Fruit fly (Drosophila melanogaster) whole organism, embryonic: ENCODE measurements around the gene CG31957.

Experiments
- Aef1 ChIP-seq: fragments of 200-800 bp; sonication (Bioruptor generic); IDR thresholded peaks from 3 replicates; pipeline ENCODE4 v1.3.6; 2022; ENCODE audit warnings: missing biosample characterization, missing genetic modification characterization
- Atf-2 ChIP-seq: fragments of 200-800 bp; sonication (Bioruptor generic); optimal IDR thresholded peaks from 2 replicates; lab custom pipeline; 2016; ENCODE audit warnings: missing biosample characterization, missing genetic modification characterization
- Atf6 ChIP-seq: fragments of 200-800 bp; sonication (Bioruptor generic); IDR thresholded peaks from 2 replicates; pipeline ENCODE4 v1.3.6; 2022; ENCODE audit warnings: missing biosample characterization, missing genetic modification characterization
- Awh ChIP-seq: fragments of 200-800 bp; sonication (Bioruptor generic); IDR thresholded peaks from 2 replicates; pipeline ENCODE4, ENCODE4 v1.3.6; 2022; ENCODE audit warnings: missing biosample characterization, missing genetic modification characterization
- BtbVII ChIP-seq: fragments of 200-800 bp; sonication (Bioruptor generic); optimal IDR thresholded peaks from 3 replicates; lab custom pipeline; 2017; ENCODE audit warnings: missing biosample characterization, mild to moderate bottlenecking, missing genetic modification characterization
- CG10979 ChIP-seq: fragments of 200-800 bp; sonication (Bioruptor generic); optimal IDR thresholded peaks from 2 replicates; lab custom pipeline; 2018; ENCODE audit warnings: missing biosample characterization, mild to moderate bottlenecking, missing genetic modification characterization, moderate library complexity
- CG12236 ChIP-seq: fragments of 200-800 bp; sonication (Bioruptor generic); optimal IDR thresholded peaks from 2 replicates; lab custom pipeline; 2016; ENCODE audit warnings: missing biosample characterization, missing genetic modification characterization
- CG14710 ChIP-seq: fragments of 200-800 bp; sonication (Bioruptor generic); optimal IDR thresholded peaks from 3 replicates; lab custom pipeline; 2019; ENCODE audit warnings: missing biosample characterization, mild to moderate bottlenecking, missing genetic modification characterization, moderate library complexity
- CG1529 ChIP-seq: fragments of 200-800 bp; sonication (Bioruptor generic); optimal IDR thresholded peaks from 3 replicates; lab custom pipeline; 2018; ENCODE audit warnings: missing biosample characterization, missing genetic modification characterization
- CG15514 ChIP-seq: fragments of 200-800 bp; sonication (Bioruptor generic); optimal IDR thresholded peaks from 3 replicates; lab custom pipeline; 2017; ENCODE audit warnings: missing biosample characterization, missing genetic modification characterization, mild to moderate bottlenecking, moderate library complexity, missing genetic modification reagents
- CG15696 ChIP-seq: fragments of 200-800 bp; sonication (Bioruptor generic); optimal IDR thresholded peaks from 2 replicates; lab custom pipeline; 2019; ENCODE audit warnings: missing biosample characterization, mild to moderate bottlenecking, missing genetic modification characterization, moderate library complexity
- CG17361 ChIP-seq: fragments of 200-800 bp; sonication (Bioruptor generic); IDR thresholded peaks from 3 replicates; pipeline ENCODE4 v1.3.6; 2022; ENCODE audit warnings: missing biosample characterization, missing genetic modification characterization
- CG18011 ChIP-seq: fragments of 200-800 bp; sonication (Bioruptor generic); optimal IDR thresholded peaks from 2 replicates; lab custom pipeline; 2017; ENCODE audit warnings: missing biosample characterization, missing genetic modification characterization, mild to moderate bottlenecking, moderate library complexity, missing genotype
- CG31224 ChIP-seq: fragments of 200-800 bp; sonication (Bioruptor generic); IDR thresholded peaks from 2 replicates; pipeline ENCODE4 v1.3.6; 2022; ENCODE audit warnings: missing biosample characterization, missing genetic modification characterization
- CG31365 ChIP-seq: fragments of 200-800 bp; sonication (Bioruptor generic); optimal IDR thresholded peaks from 2 replicates; lab custom pipeline; 2018; ENCODE audit warnings: missing biosample characterization, mild to moderate bottlenecking, missing genetic modification characterization
- CG34422 ChIP-seq: fragments of 200-800 bp; sonication (Bioruptor generic); IDR thresholded peaks from 3 replicates; pipeline ENCODE4 v1.3.6; 2022; ENCODE audit warnings: missing biosample characterization, missing genetic modification characterization
- CG4282 ChIP-seq: fragments of 200-800 bp; sonication (Bioruptor generic); optimal IDR thresholded peaks from 2 replicates; lab custom pipeline; 2016; ENCODE audit warnings: missing biosample characterization, missing genetic modification characterization
- CG7839 ChIP-seq: fragments of 200-800 bp; sonication (Bioruptor generic); optimal IDR thresholded peaks from 3 replicates; lab custom pipeline; 2018; ENCODE audit warnings: missing biosample characterization, mild to moderate bottlenecking, missing genetic modification characterization, moderate library complexity
- CG8359 ChIP-seq: fragments of 200-800 bp; sonication (Bioruptor generic); optimal IDR thresholded peaks from 2 replicates; lab custom pipeline; 2017; ENCODE audit warnings: missing biosample characterization, mild to moderate bottlenecking, missing genetic modification characterization, borderline replicate concordance
- CG9727 ChIP-seq: fragments of 200-800 bp; sonication (Bioruptor generic); optimal IDR thresholded peaks from 3 replicates; lab custom pipeline; 2017; ENCODE audit warnings: missing biosample characterization, mild to moderate bottlenecking, missing genetic modification characterization
- HLH4C ChIP-seq: fragments of 200-800 bp; sonication (Bioruptor generic); IDR thresholded peaks from 3 replicates; pipeline ENCODE4 v1.3.6; 2022; ENCODE audit warnings: missing biosample characterization, missing genetic modification characterization; ENCODE audit not compliant: partially characterized antibody
- Hr78 ChIP-seq, 2 experiments: fragments of 200-800 bp in 1 of 2; fragments of >200 bp in 1 of 2; sonication (Bioruptor generic) in 1 of 2; optimal IDR thresholded peaks; 2 replicates each; lab custom pipeline; 2017 to 2019; ENCODE audit warnings: missing biosample characterization in 2 of 2, missing genetic modification characterization in 2 of 2, mild to moderate bottlenecking in 1 of 2, moderate library complexity in 1 of 2
- Lim3 ChIP-seq: fragments of 200-800 bp; sonication (Bioruptor generic); IDR thresholded peaks from 2 replicates; pipeline ENCODE4 v1.3.6; 2022; ENCODE audit warnings: missing biosample characterization, missing genetic modification characterization
- Mes4 ChIP-seq: fragments of 200-800 bp; sonication (Bioruptor generic); optimal IDR thresholded peaks from 2 replicates; lab custom pipeline; 2016; ENCODE audit warnings: missing biosample characterization, missing genetic modification characterization
- Mrtf ChIP-seq: fragments of 200-800 bp; sonication (Bioruptor generic); IDR thresholded peaks from 3 replicates; pipeline ENCODE4 v1.3.6; 2022; ENCODE audit warnings: missing biosample characterization, missing genetic modification characterization
- Sox102F ChIP-seq: fragments of 200-800 bp; sonication (Bioruptor generic); optimal IDR thresholded peaks from 2 replicates; lab custom pipeline; 2018; ENCODE audit warnings: missing biosample characterization, mild to moderate bottlenecking, missing genetic modification characterization, moderate library complexity
- abd-A ChIP-seq: fragments of 200-800 bp; sonication (Bioruptor generic); optimal IDR thresholded peaks from 3 replicates; lab custom pipeline; 2019; ENCODE audit warnings: missing biosample characterization, mild to moderate bottlenecking, missing genetic modification characterization, moderate library complexity
- ato ChIP-seq: fragments of 200-800 bp; sonication (Bioruptor generic); IDR thresholded peaks from 2 replicates; pipeline ENCODE4 v1.3.6; 2022; ENCODE audit warnings: missing biosample characterization, missing genetic modification characterization; ENCODE audit not compliant: partially characterized antibody
- bbx ChIP-seq: fragments of 200-800 bp; sonication (Bioruptor generic); IDR thresholded peaks from 2 replicates; pipeline ENCODE4 v1.3.6; 2022; ENCODE audit warnings: missing biosample characterization, missing genetic modification characterization; ENCODE audit not compliant: partially characterized antibody
- bsh ChIP-seq, 2 experiments: fragments of 200-800 bp; sonication (Bioruptor generic); optimal IDR thresholded peaks; 2 replicates each; lab custom pipeline; 2017 to 2018; ENCODE audit warnings: mild to moderate bottlenecking in 2 of 2, missing biosample characterization in 2 of 2, missing genetic modification characterization in 2 of 2, moderate library complexity in 1 of 2
- cad ChIP-seq: fragments of >200 bp; optimal IDR thresholded peaks from 2 replicates; lab custom pipeline; 2017; ENCODE audit warnings: missing biosample characterization, missing genetic modification characterization
- chm ChIP-seq: fragments of 200-800 bp; sonication (Bioruptor generic); IDR thresholded peaks from 2 replicates; pipeline ENCODE4 v1.3.6; 2022; ENCODE audit warnings: missing biosample characterization, missing genetic modification characterization
- chn ChIP-seq: fragments of 200-800 bp; sonication (Bioruptor generic); optimal IDR thresholded peaks from 2 replicates; lab custom pipeline; 2016; ENCODE audit warnings: missing biosample characterization, missing genetic modification characterization
- disco-r ChIP-seq: fragments of 200-800 bp; sonication (Bioruptor generic); optimal IDR thresholded peaks from 2 replicates; lab custom pipeline; 2016; ENCODE audit warnings: missing biosample characterization, missing genetic modification characterization
- gcm2 ChIP-seq: fragments of 200-800 bp; sonication (Bioruptor generic); optimal IDR thresholded peaks from 2 replicates; lab custom pipeline; 2016; ENCODE audit warnings: missing biosample characterization, missing genetic modification characterization
- grau ChIP-seq: fragments of 200-800 bp; optimal IDR thresholded peaks from 3 replicates; lab custom pipeline; 2019; ENCODE audit warnings: missing biosample characterization, mild to moderate bottlenecking, missing genetic modification characterization, moderate library complexity
- gro ChIP-seq: fragments of 200-800 bp; sonication (Bioruptor generic); optimal IDR thresholded peaks from 2 replicates; lab custom pipeline; 2016; ENCODE audit warnings: missing biosample characterization, missing genetic modification characterization
- gsb-n ChIP-seq: fragments of 200-800 bp; sonication (Bioruptor generic); optimal IDR thresholded peaks from 3 replicates; lab custom pipeline; 2018; ENCODE audit warnings: missing biosample characterization, mild to moderate bottlenecking, missing genetic modification characterization
- gt ChIP-seq: fragments of 200-800 bp; sonication (Bioruptor generic); IDR thresholded peaks from 2 replicates; pipeline ENCODE4 v1.3.6; 2022; ENCODE audit warnings: missing biosample characterization, missing genetic modification characterization
- ham ChIP-seq: fragments of 200-800 bp; sonication (Bioruptor generic); IDR thresholded peaks from 2 replicates; pipeline ENCODE4 v1.3.6; 2022; ENCODE audit warnings: missing biosample characterization, missing genetic modification characterization
- hbn ChIP-seq: fragments of 200-800 bp; sonication (Bioruptor generic); IDR thresholded peaks from 2 replicates; pipeline ENCODE4 v1.3.6; 2022; ENCODE audit warnings: missing biosample characterization, missing genetic modification characterization; ENCODE audit not compliant: partially characterized antibody
- jigr1 ChIP-seq: fragments of 200-800 bp; sonication (Bioruptor generic); IDR thresholded peaks from 3 replicates; pipeline ENCODE4 v1.3.6; 2022; ENCODE audit warnings: missing biosample characterization, missing genetic modification characterization
- nom ChIP-seq: fragments of 200-800 bp; sonication (Bioruptor generic); optimal IDR thresholded peaks from 2 replicates; lab custom pipeline; 2017; ENCODE audit warnings: missing biosample characterization, missing genetic modification characterization, mild to moderate bottlenecking, moderate library complexity, missing genetic modification reagents
- odd ChIP-seq: fragments of 200-800 bp; sonication (Bioruptor generic); optimal IDR thresholded peaks from 2 replicates; lab custom pipeline; 2017; ENCODE audit warnings: missing biosample characterization, mild to moderate bottlenecking, missing genetic modification characterization
- pho ChIP-seq: fragments of 200-800 bp; sonication (Bioruptor generic); optimal IDR thresholded peaks from 2 replicates; lab custom pipeline; 2016; ENCODE audit warnings: missing biosample characterization, missing genetic modification characterization
- salm ChIP-seq: fragments of 200-800 bp; sonication (Bioruptor generic); optimal IDR thresholded peaks from 2 replicates; lab custom pipeline; 2018; ENCODE audit warnings: missing biosample characterization, mild to moderate bottlenecking, missing genetic modification characterization
- slp2 ChIP-seq: fragments of 200-800 bp; sonication (Bioruptor generic); optimal IDR thresholded peaks from 2 replicates; lab custom pipeline; 2016; ENCODE audit warnings: missing biosample characterization, missing genetic modification characterization
- sna ChIP-seq: fragments of 200-800 bp; sonication (Bioruptor generic); IDR thresholded peaks from 2 replicates; pipeline ENCODE4 v1.3.6; 2022; ENCODE audit warnings: missing biosample characterization, missing genetic modification characterization; ENCODE audit not compliant: partially characterized antibody
- so ChIP-seq: fragments of 200-800 bp; sonication (Bioruptor generic); IDR thresholded peaks from 3 replicates; pipeline ENCODE4 v1.3.6; 2022; ENCODE audit warnings: missing biosample characterization, missing genetic modification characterization
- ssp ChIP-seq: fragments of 200-800 bp; sonication (Bioruptor generic); IDR thresholded peaks from 2 replicates; pipeline ENCODE4 v1.3.6; 2022; ENCODE audit warnings: missing biosample characterization, missing genetic modification characterization
- tna ChIP-seq: fragments of 200-800 bp; sonication (Bioruptor generic); IDR thresholded peaks from 2 replicates; pipeline ENCODE4 v1.3.6; 2022; ENCODE audit warnings: missing biosample characterization, missing genetic modification characterization; ENCODE audit not compliant: partially characterized antibody

CG31957 gene

DNA sequence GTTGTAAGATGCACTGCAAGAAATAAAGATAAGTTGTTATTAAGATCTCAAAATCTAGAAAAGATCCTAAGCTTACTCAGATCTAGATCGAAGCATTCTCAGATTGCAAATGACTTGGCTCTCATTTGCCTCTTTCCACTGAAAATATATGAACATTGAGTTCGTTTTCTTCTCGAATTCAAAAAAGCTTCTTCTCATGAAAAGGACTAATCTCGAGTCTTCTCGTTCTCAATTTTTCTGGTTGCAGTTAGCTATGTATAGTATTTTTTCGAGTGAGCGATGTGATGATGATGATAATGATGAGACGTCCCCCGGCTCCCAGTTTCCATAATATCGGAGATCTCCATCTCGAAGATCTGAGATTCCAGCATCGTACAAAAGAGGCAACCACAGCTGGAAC, 15.9 kb downstream of the CG31957 start (continued):
- TF ChIP-seq odd (GFP tag; lab: Kevin White, UChicago), result no peak
- peak; percentile 3 for TF ChIP-seq slp2
- no peak for TF ChIP-seq cad (GFP tag; lab: Kevin White, UChicago)
- no peak for TF ChIP-seq hbn (GFP tag; lab: Robert Waterston, UW)
- TF ChIP-seq Hr78 (GFP tag; optimal IDR thresholded peaks at IDR 0.05; lab: Kevin White, UChicago), result no peak
- TF ChIP-seq gcm2, result no peak
- TF ChIP-seq CG10979, result peak; percentile 74
- TF ChIP-seq ssp (GFP tag; lab: Robert Waterston, UW), result peak; percentile 26; the same call in 1 of the 2 replicates
- no peak for TF ChIP-seq tna (GFP tag; lab: Robert Waterston, UW)
- TF ChIP-seq pho, result no peak
- TF ChIP-seq CG1529, result peak; percentile 57
- TF ChIP-seq ato (GFP tag; lab: Robert Waterston, UW), result no peak
- no peak for TF ChIP-seq nom
- no peak for TF ChIP-seq CG31224 (GFP tag; lab: Robert Waterston, UW)
- no peak for TF ChIP-seq Mrtf (GFP tag; lab: Robert Waterston, UW)
- TF ChIP-seq CG15696 (tag; lab: Kevin White, UChicago), result peak; percentile 45
- no peak for TF ChIP-seq chm (GFP tag; lab: Robert Waterston, UW)
- peak; percentile 21 for TF ChIP-seq CG8359 (GFP tag; lab: Kevin White, UChicago)
- TF ChIP-seq grau (tag; lab: Kevin White, UChicago), result peak; percentile 45
- no peak for TF ChIP-seq disco-r (GFP tag; lab: Kevin White, UChicago)
- TF ChIP-seq CG12236 (GFP tag; lab: Kevin White, UChicago), result no peak
- TF ChIP-seq gt, result no peak
- peak; percentile 43 for TF ChIP-seq CG7839
- peak; percentile 43 for TF ChIP-seq CG9727 (GFP tag; lab: Kevin White, UChicago)
- TF ChIP-seq salm (tag; lab: Kevin White, UChicago), result no peak
- TF ChIP-seq so (GFP tag; lab: Robert Waterston, UW), result no peak
- no peak for TF ChIP-seq ham
- no peak for TF ChIP-seq CG15514 (GFP tag; lab: Kevin White, UChicago)
- no peak for TF ChIP-seq bbx (GFP tag; lab: Robert Waterston, UW)
- TF ChIP-seq Aef1 (GFP tag; lab: Robert Waterston, UW), result no peak
- no peak for TF ChIP-seq Awh
- no peak for TF ChIP-seq abd-A (tag; lab: Kevin White, UChicago)
- peak; percentile 54 for TF ChIP-seq Sox102F (GFP tag; lab: Kevin White, UChicago)
- TF ChIP-seq Mes4 (GFP tag; lab: Kevin White, UChicago), result no peak
- TF ChIP-seq Atf-2 (GFP tag; lab: Kevin White, UChicago), result no peak
- TF ChIP-seq CG4282, result no peak
- peak; percentile 72 for TF ChIP-seq CG17361 (GFP tag; lab: Robert Waterston, UW)
- TF ChIP-seq gsb-n (tag; lab: Kevin White, UChicago), result no peak
- no peak for TF ChIP-seq Atf6
- no peak for TF ChIP-seq CG18011 (GFP tag; lab: Kevin White, UChicago)
- TF ChIP-seq CG34422, result no peak
- TF ChIP-seq CG31365, result no peak
- no peak for TF ChIP-seq chn
- peak in 1 of 2 experiments; percentile 59 for TF ChIP-seq bsh (GFP tag; optimal IDR thresholded peaks at IDR 0.05; lab: Kevin White, UChicago)
- TF ChIP-seq CG14710 (tag; lab: Kevin White, UChicago), result peak; percentile 64
- no peak for TF ChIP-seq sna (GFP tag; lab: Robert Waterston, UW)
- no peak for TF ChIP-seq BtbVII
- no peak for TF ChIP-seq Lim3 (GFP tag; lab: Robert Waterston, UW)
- TF ChIP-seq gro, result no peak
- TF ChIP-seq HLH4C (GFP tag; lab: Robert Waterston, UW), result no peak
- TF ChIP-seq jigr1 (GFP tag; lab: Robert Waterston, UW), result no peak
